Worm (Caenorhabditis elegans): ENCODE data around the gene C45H4.18.

Gene C45H4.18

ce11 chrV:2214428-2215038, 39.2 kb downstream of the C45H4.18 start, which contains the start of gene nhr-184 (continued):
- TF ChIP-seq nhr-47 (tag; optimal IDR thresholded peaks at IDR 0.05) (no peak), nhr-85 (tag) (no peak), unc-130 (tag; optimal IDR thresholded peaks at IDR 0.05) (no peak), zip-4 (GFP tag; optimal IDR thresholded peaks at IDR 0.05) (no peak), vab-15 (tag; optimal IDR thresholded peaks at IDR 0.05) (no peak), sup-37 (GFP tag; optimal IDR thresholded peaks at IDR 0.05) (no peak), lin-15B (tag; optimal IDR thresholded peaks at IDR 0.05) (no peak), tbx-2 (tag; optimal IDR thresholded peaks at IDR 0.05) (no peak), jun-1 (tag; optimal IDR thresholded peaks at IDR 0.05) (no peak)

ce11 chrV:2215352-2215751, 40.0 kb downstream of the C45H4.18 start, which contains the start of gene nstp-8:
Gene nstp-8, plus strand, starts transcription at chrV:2215652.
- no peak for TF ChIP-seq nhr-90 (tag; optimal IDR thresholded peaks at IDR 0.05; ENCODE audit: poor library complexity)
- TF ChIP-seq blmp-1 (tag; optimal IDR thresholded peaks at IDR 0.05): peak; percentile 30
- no peak for TF ChIP-seq fkh-8 (tag; optimal IDR thresholded peaks at IDR 0.05)

- no peak for TF ChIP-seq snu-23 (GFP tag; optimal IDR thresholded peaks at IDR 0.05)
- no peak for TF ChIP-seq isw-1 (GFP tag; IDR thresholded peaks at IDR 0.05)
- TF ChIP-seq egl-13 (tag; optimal IDR thresholded peaks at IDR 0.05): no peak
- no peak for TF ChIP-seq sox-4 (tag; optimal IDR thresholded peaks at IDR 0.05)
- no peak for TF ChIP-seq nhr-28 (tag; optimal IDR thresholded peaks at IDR 0.05)
- TF ChIP-seq lin-13 (GFP tag; optimal IDR thresholded peaks at IDR 0.05): no peak
- TF ChIP-seq dpl-1 (GFP tag; optimal IDR thresholded peaks at IDR 0.05): no peak
- no peak for TF ChIP-seq fkh-8 (tag; optimal IDR thresholded peaks at IDR 0.05)
- TF ChIP-seq aly-2 (tag; optimal IDR thresholded peaks at IDR 0.05): no peak
- no peak for TF ChIP-seq nhr-19 (GFP tag; conservative IDR thresholded peaks at IDR 0.05)
- no peak for TF ChIP-seq ztf-11 (tag; optimal IDR thresholded peaks at IDR 0.05)
- TF ChIP-seq sup-37 (GFP tag; optimal IDR thresholded peaks at IDR 0.05): no peak
- no peak for TF ChIP-seq ceh-82 (tag; optimal IDR thresholded peaks at IDR 0.05)
- no peak for TF ChIP-seq hpl-2 (GFP tag; optimal IDR thresholded peaks at IDR 0.05)
Measured at ce11 chrV:2216927-2217326, 41.6 kb downstream of the C45H4.18 start.

- peak; percentile 27 for TF ChIP-seq elt-2 (tag; optimal IDR thresholded peaks at IDR 0.05)
- peak; percentile 11 to 37 (median 13) for TF ChIP-seq ceh-82 (tag; optimal IDR thresholded peaks at IDR 0.05)
- no peak for TF ChIP-seq hlh-4 (tag; optimal IDR thresholded peaks at IDR 0.05)
- TF ChIP-seq efl-1 (optimal IDR thresholded peaks at IDR 0.05): peak; percentile 23 to 28
- peak; percentile 3 to 87 for TF ChIP-seq efl-1 (GFP tag; optimal IDR thresholded peaks at IDR 0.05 in 1 of 2)
- TF ChIP-seq ceh-8 (GFP tag; optimal IDR thresholded peaks at IDR 0.05): no peak
- TF ChIP-seq jun-1 (tag; optimal IDR thresholded peaks at IDR 0.05): peak; percentile 34
- TF ChIP-seq lsy-2 (tag; optimal IDR thresholded peaks at IDR 0.05): peak in 1 of 2 experiments; percentile 42
- TF ChIP-seq snu-23 (GFP tag; optimal IDR thresholded peaks at IDR 0.05): peak; percentile 56
- no peak for TF ChIP-seq lin-39 (tag; optimal IDR thresholded peaks at IDR 0.05)
- peak; percentile 14; the same call in 1 of the 2 replicates for TF ChIP-seq nhr-19 (GFP tag; conservative IDR thresholded peaks at IDR 0.05)
- TF ChIP-seq dpl-1 (GFP tag; optimal IDR thresholded peaks at IDR 0.05): peak in 1 of 3 experiments; percentile 21
- TF ChIP-seq nhr-90 (tag; optimal IDR thresholded peaks at IDR 0.05; ENCODE audit: poor library complexity): peak; percentile 38
- peak; percentile 80 for TF ChIP-seq nhr-20 (tag; optimal IDR thresholded peaks at IDR 0.05)
- TF ChIP-seq swsn-7 (tag; optimal IDR thresholded peaks at IDR 0.05): peak; percentile 32
- TF ChIP-seq mef-2 (tag; optimal IDR thresholded peaks at IDR 0.05): no peak
- TF ChIP-seq unc-30 (tag; optimal IDR thresholded peaks at IDR 0.05): no peak
- TF ChIP-seq fkh-8 (tag; optimal IDR thresholded peaks at IDR 0.05): peak; percentile 19
- TF ChIP-seq lir-3 (tag; optimal IDR thresholded peaks at IDR 0.05; ENCODE audit: poor library complexity): no peak
- TF ChIP-seq mab-9 (GFP tag; IDR thresholded peaks at IDR 0.05): no peak
- no peak for TF ChIP-seq ets-5 (GFP tag; IDR thresholded peaks at IDR 0.05)
- TF ChIP-seq mdl-1 (tag; optimal IDR thresholded peaks at IDR 0.05): peak in 1 of 2 experiments; percentile 38
- TF ChIP-seq mep-1 (tag; optimal IDR thresholded peaks at IDR 0.05): peak; percentile 60
- TF ChIP-seq blmp-1 (tag; optimal IDR thresholded peaks at IDR 0.05): peak; percentile 39
- TF ChIP-seq nhr-47 (tag; optimal IDR thresholded peaks at IDR 0.05): peak; percentile 23
- TF ChIP-seq zip-4 (GFP tag; optimal IDR thresholded peaks at IDR 0.05): peak; percentile 68
- TF ChIP-seq fkh-4 (tag; optimal IDR thresholded peaks at IDR 0.05; ENCODE audit: borderline replicate concordance): no peak
- TF ChIP-seq nhr-85 (tag): peak; percentile 72
- TF ChIP-seq lin-35 (GFP tag; optimal IDR thresholded peaks at IDR 0.05): peak in 1 of 2 experiments; percentile 63
- TF ChIP-seq skn-1 (tag; optimal IDR thresholded peaks at IDR 0.05): peak; percentile 66
- TF ChIP-seq nhr-77 (tag; optimal IDR thresholded peaks at IDR 0.05): peak; percentile 15
- TF ChIP-seq nhr-12 (tag; optimal IDR thresholded peaks at IDR 0.05): no peak
Measured at ce11 chrV:2218803-2219202, 43.5 kb downstream of the C45H4.18 start, which contains the start of gene nhr-56. Gene nhr-56, plus strand, starts transcription at chrV:2219004.
